Fruit fly (Drosophila melanogaster): Measurements from ENCODE around the gene CG8526.
A peak's percentile ranks its signal among the peaks of the same experiment; 100 is the strongest.

dm6 chr3R:9771519-9771972 lies 29.5 kb upstream of the CG8526 start, which contains the start of gene CG9471:
- TF ChIP-seq Blimp-1 (GFP tag; optimal IDR thresholded peaks at IDR 0.05), result peak; percentile 81
- TF ChIP-seq acj6 (GFP tag; optimal IDR thresholded peaks at IDR 0.05), result peak; percentile 96
- peak; percentile 76 to 91 for TF ChIP-seq salr (GFP tag; optimal IDR thresholded peaks at IDR 0.05)
- TF ChIP-seq CG8119 (GFP tag; IDR thresholded peaks at IDR 0.05), result peak; percentile 95
- peak; percentile 91 for TF ChIP-seq Sox15 (GFP tag; optimal IDR thresholded peaks at IDR 0.05)
- peak; percentile 91 for TF ChIP-seq CG8319 (GFP tag; optimal IDR thresholded peaks at IDR 0.05)
- TF ChIP-seq spab (GFP tag; optimal IDR thresholded peaks at IDR 0.05), result peak; percentile 82
- peak; percentile 87 for TF ChIP-seq CG6854 (GFP tag; optimal IDR thresholded peaks at IDR 0.05)
- TF ChIP-seq Gug (GFP tag; IDR thresholded peaks at IDR 0.05), result peak; percentile 91
- peak; percentile 90 for TF ChIP-seq Ets96B (tag; optimal IDR thresholded peaks at IDR 0.05)
- peak; percentile 99 for TF ChIP-seq svp (GFP tag)
- TF ChIP-seq fd59A (GFP tag; optimal IDR thresholded peaks at IDR 0.05), result peak; percentile 78
- TF ChIP-seq CG6808 (GFP tag; optimal IDR thresholded peaks at IDR 0.05), result peak; percentile 87
